Fruit fly (Drosophila melanogaster): ENCODE data around the gene CG8838.

The CG8838 gene

dm6 chr2L:3323319-3324287 lies 33.8 kb upstream of the CG8838 start, which contains the start of gene CG33281 (continued):
- TF ChIP-seq CG1603 (tag; optimal IDR thresholded peaks at IDR 0.05) (no peak), Neu2 (GFP tag; optimal IDR thresholded peaks at IDR 0.05; ENCODE audit: borderline replicate concordance) (no peak), Kr (GFP tag; optimal IDR thresholded peaks at IDR 0.05) (no peak), Max (GFP tag; optimal IDR thresholded peaks at IDR 0.05) (no peak), dysf (GFP tag; IDR thresholded peaks at IDR 0.05) (no peak), cwo (GFP tag; optimal IDR thresholded peaks at IDR 0.05) (peak; percentile 84), dmrt11E (tag; optimal IDR thresholded peaks at IDR 0.05) (no peak), abd-A (tag; optimal IDR thresholded peaks at IDR 0.05) (no peak), HLH3B (GFP tag; IDR thresholded peaks at IDR 0.05) (no peak), HmgZ (tag; optimal IDR thresholded peaks at IDR 0.05) (no peak), CG4282 (GFP tag; optimal IDR thresholded peaks at IDR 0.05) (no peak), jing (GFP tag; optimal IDR thresholded peaks at IDR 0.05) (no peak), gfzf (GFP tag; optimal IDR thresholded peaks at IDR 0.05) (no peak), fd96Cb (tag; optimal IDR thresholded peaks at IDR 0.05) (no peak), CG15011 (GFP tag; optimal IDR thresholded peaks at IDR 0.05) (peak; percentile 68), CG6272 (GFP tag; IDR thresholded peaks at IDR 0.05) (no peak), toy (GFP tag; IDR thresholded peaks at IDR 0.05) (no peak), CG15269 (tag; optimal IDR thresholded peaks at IDR 0.05) (no peak), Hr39 (optimal IDR thresholded peaks at IDR 0.05) (no peak), Oaz (GFP tag; IDR thresholded peaks at IDR 0.05) (no peak), Hr3 (GFP tag; optimal IDR thresholded peaks at IDR 0.05) (no peak), CG14441 (GFP tag; IDR thresholded peaks at IDR 0.05) (no peak), Optix (GFP tag; IDR thresholded peaks at IDR 0.05) (no peak), CG4328 (GFP tag; optimal IDR thresholded peaks at IDR 0.05) (peak; percentile 63), Lpt (GFP tag; optimal IDR thresholded peaks at IDR 0.05) (no peak), CG31365 (tag; optimal IDR thresholded peaks at IDR 0.05) (peak; percentile 56), kah (GFP tag; optimal IDR thresholded peaks at IDR 0.05) (peak; percentile 72), NC2β (GFP tag; optimal IDR thresholded peaks at IDR 0.05) (no peak), CG17385 (GFP tag; optimal IDR thresholded peaks at IDR 0.05) (no peak), CG18599 (GFP tag; optimal IDR thresholded peaks at IDR 0.05) (peak; percentile 49), ftz-f1 (GFP tag; optimal IDR thresholded peaks at IDR 0.05) (no peak), CG3407 (GFP tag; optimal IDR thresholded peaks at IDR 0.05) (no peak), CG13287 (GFP tag; IDR thresholded peaks at IDR 0.05; ENCODE audit: partially characterized antibody) (no peak), dan (GFP tag; IDR thresholded peaks at IDR 0.05) (no peak), CG10209 (GFP tag; optimal IDR thresholded peaks at IDR 0.05) (no peak), otp (GFP tag; IDR thresholded peaks at IDR 0.05) (no peak), NC2α (GFP tag; optimal IDR thresholded peaks at IDR 0.05) (no peak), CG17829 (tag; optimal IDR thresholded peaks at IDR 0.05) (no peak), CG6813 (GFP tag; optimal IDR thresholded peaks at IDR 0.05) (peak; percentile 56), ci (GFP tag; IDR thresholded peaks at IDR 0.05) (no peak), MTF-1 (GFP tag; optimal IDR thresholded peaks at IDR 0.05; ENCODE audit: borderline replicate concordance) (peak; percentile 75), Blimp-1 (GFP tag; optimal IDR thresholded peaks at IDR 0.05) (peak; percentile 35), Dll (GFP tag; IDR thresholded peaks at IDR 0.05; ENCODE audit: partially characterized antibody) (no peak), sqz (GFP tag; optimal IDR thresholded peaks at IDR 0.05) (no peak), Drgx (GFP tag; IDR thresholded peaks at IDR 0.05) (no peak), CG12219 (GFP tag; optimal IDR thresholded peaks at IDR 0.05) (no peak), Mes4 (GFP tag; optimal IDR thresholded peaks at IDR 0.05) (no peak), CG8359 (GFP tag; optimal IDR thresholded peaks at IDR 0.05; ENCODE audit: borderline replicate concordance) (peak; percentile 33), CG14667 (GFP tag; IDR thresholded peaks at IDR 0.05) (no peak)

Measured in whole organism, embryonic.